Worm (Caenorhabditis elegans) whole organism, early embryonic: Measurements from ENCODE around the gene ani-3.
"Not testable (repeated sequence)": the region's sequence is repeated elsewhere in the genome, so short reads cannot be mapped to it uniquely, and the experiment has no call there.

Source experiments
- B0310.2 ChIP-seq: sonication (generic microtip); optimal IDR thresholded peaks from 2 replicates; lab custom pipeline; 2016; ENCODE audit warnings: mild to moderate bottlenecking, missing genetic modification characterization, missing compliant biosample characterization
- F13C5.2 ChIP-seq: sonication (generic microtip); optimal IDR thresholded peaks from 2 replicates; lab custom pipeline; 2017; ENCODE audit warnings: mild to moderate bottlenecking, missing genetic modification characterization, inconsistent platforms, missing compliant biosample characterization
- aly-1 ChIP-seq: sonication (generic microtip); optimal IDR thresholded peaks from 2 replicates; lab custom pipeline; 2016; ENCODE audit warnings: missing genetic modification characterization, missing compliant biosample characterization
- ama-1 ChIP-seq: fragments of 150-350 bp; optimal IDR thresholded peaks from 2 replicates; lab custom pipeline; 2014
- flt-1 ChIP-seq: fragments of 200-800 bp; sonication (Bioruptor generic); IDR thresholded peaks from 2 replicates; pipeline ENCODE4 v1.3.6; 2022; ENCODE audit warnings: missing genetic modification characterization, missing compliant biosample characterization
- hmbx-1 ChIP-seq: sonication (generic microtip); optimal IDR thresholded peaks from 2 replicates; lab custom pipeline; 2016; ENCODE audit warnings: mild to moderate bottlenecking, missing genetic modification characterization, missing compliant biosample characterization
- hmg-4 ChIP-seq: fragments of 200-800 bp; sonication (Bioruptor generic); optimal IDR thresholded peaks from 2 replicates; lab custom pipeline; 2018; ENCODE audit warnings: mild to moderate bottlenecking, missing genetic modification characterization, missing compliant biosample characterization
- scrt-1 ChIP-seq: fragments of 200-800 bp; sonication (Bioruptor generic); IDR thresholded peaks from 2 replicates; pipeline ENCODE4 v1.3.6; 2022; ENCODE audit warnings: missing genetic modification characterization, missing compliant biosample characterization
- tbx-11 ChIP-seq: fragments of 200-800 bp; sonication (Bioruptor generic); IDR thresholded peaks from 2 replicates; pipeline ENCODE4 v1.3.6; 2022; ENCODE audit warnings: missing genetic modification characterization, missing compliant biosample characterization
- tbx-37 ChIP-seq: fragments of 200-800 bp; sonication (Bioruptor generic); conservative IDR thresholded peaks from 2 replicates; pipeline ENCODE4 v1.3.6; 2022; ENCODE audit warnings: missing genetic modification reagents, missing genetic modification characterization, missing compliant biosample characterization

DNA sequence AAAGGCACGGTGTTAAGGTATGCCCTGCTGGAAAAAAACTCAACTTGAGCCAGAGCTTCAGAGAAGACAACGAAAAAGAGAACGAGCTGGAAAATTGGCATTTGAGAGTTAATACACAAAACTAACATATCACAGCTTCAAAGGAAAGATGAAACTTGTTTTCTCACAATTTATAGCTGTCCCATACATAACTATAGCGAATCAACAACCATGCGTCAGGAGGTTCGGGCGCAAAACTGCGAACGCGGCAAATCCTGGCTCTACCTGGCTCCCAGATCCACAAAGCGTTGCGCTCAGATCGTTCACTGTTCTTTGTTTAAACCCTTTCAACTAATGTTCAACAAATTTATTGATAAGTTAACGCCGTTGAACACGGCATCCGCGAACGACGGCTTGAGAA, 13.0 kb downstream of the ani-3 start, which contains the start of gene Y43F8C.15:
- not testable (repeated sequence) for TF ChIP-seq F13C5.2; tbx-11 (GFP tag; lab: Robert Waterston, UW); B0310.2 (tag; lab: Kevin White, UChicago); ama-1 (lab: Kevin White, UChicago); tbx-37 (GFP tag; lab: Robert Waterston, UW); hmbx-1 (tag; lab: Kevin White, UChicago); scrt-1 (GFP tag; lab: Robert Waterston, UW); aly-1; flt-1 (GFP tag; lab: Robert Waterston, UW); hmg-4 (GFP tag; lab: Kevin White, UChicago)
